Worm (Caenorhabditis elegans): Measurements from ENCODE around the gene fipr-9.

DNA sequence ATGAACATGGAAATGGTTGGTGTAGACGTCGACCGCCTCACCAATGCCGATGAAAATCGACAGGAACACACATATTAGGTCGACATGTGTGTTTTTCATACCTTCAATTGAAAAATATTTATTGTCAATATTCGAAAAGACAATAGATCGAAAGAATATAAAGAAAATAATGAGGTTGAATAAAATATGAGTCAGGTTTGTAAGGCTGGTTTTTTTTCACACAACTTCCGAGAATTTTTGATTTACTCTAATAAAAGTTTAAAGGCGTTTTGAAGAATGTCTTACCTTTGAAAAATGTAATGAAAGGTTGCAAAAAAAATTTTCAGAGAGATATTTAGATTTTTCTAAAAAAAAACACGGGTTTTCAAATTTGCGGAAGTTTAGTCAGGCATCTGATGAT is 47.8 kb upstream of the fipr-9 start, which contains the start of gene egl-3:
- TF ChIP-seq ztf-29 (GFP tag; IDR thresholded peaks at IDR 0.05) (no peak), T22C8.4 (GFP tag; IDR thresholded peaks at IDR 0.05) (no peak), klf-2 (GFP tag; conservative IDR thresholded peaks at IDR 0.05) (no peak), flt-1 (GFP tag; IDR thresholded peaks at IDR 0.05) (no peak), tab-1 (GFP tag; IDR thresholded peaks at IDR 0.05) (no peak), cog-1 (tag; optimal IDR thresholded peaks at IDR 0.05) (no peak), med-1 (GFP tag; optimal IDR thresholded peaks at IDR 0.05; ENCODE audit: insufficient read depth) (no peak)

Measured in whole organism, midembryonic.